Worm (Caenorhabditis elegans): ENCODE measurements around the gene C37E2.3.

ce11 chrX:14173850-14174249, 6.4 kb upstream of the C37E2.3 start, which contains the start of gene idhb-1:
- TF ChIP-seq pha-4 (tag; optimal IDR thresholded peaks at IDR 0.05): no peak
- no peak for TF ChIP-seq ets-4 (tag; optimal IDR thresholded peaks at IDR 0.05)
- TF ChIP-seq nfya-1 (tag; optimal IDR thresholded peaks at IDR 0.05): peak; percentile 67
- peak; percentile 54 for TF ChIP-seq tbx-2 (tag; optimal IDR thresholded peaks at IDR 0.05)
- TF ChIP-seq ceh-9 (tag; optimal IDR thresholded peaks at IDR 0.05): no peak
- TF ChIP-seq dve-1 (tag; optimal IDR thresholded peaks at IDR 0.05): peak; percentile 39
- TF ChIP-seq unc-86 (tag; optimal IDR thresholded peaks at IDR 0.05): no peak
- TF ChIP-seq pqm-1 (tag; optimal IDR thresholded peaks at IDR 0.05): no peak

Data from whole organism, late embryonic.